Fruit fly (Drosophila melanogaster): ENCODE measurements around the gene yl.

DNA sequence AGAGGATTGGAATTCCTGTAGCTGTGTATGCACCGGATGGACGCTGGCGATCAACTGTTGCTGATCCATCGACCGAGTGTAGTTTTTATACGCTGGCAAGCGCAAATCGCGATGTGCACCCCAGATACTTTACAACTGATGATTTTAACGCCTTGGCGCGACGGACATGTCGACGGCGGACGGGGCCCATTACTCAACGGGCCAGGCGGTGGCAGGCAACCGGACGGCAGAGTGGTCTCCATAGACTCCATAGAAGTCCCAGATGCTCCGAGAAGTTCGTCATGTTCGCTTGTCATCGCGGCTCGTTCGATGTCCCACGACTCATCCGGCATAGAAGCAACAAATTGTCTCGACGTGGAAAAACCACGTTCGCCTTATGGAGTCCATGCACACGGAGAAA is 1.1 kb upstream of the yl start, which contains the start of gene CG13403:
- TF ChIP-seq cnc (optimal IDR thresholded peaks at IDR 0.05) (no peak), pad (GFP tag; optimal IDR thresholded peaks at IDR 0.05) (no peak), CG11617 (GFP tag; optimal IDR thresholded peaks at IDR 0.05) (no peak), CG1620 (GFP tag; optimal IDR thresholded peaks at IDR 0.05) (no peak), toe (GFP tag; optimal IDR thresholded peaks at IDR 0.05) (no peak), bab1 (GFP tag; optimal IDR thresholded peaks at IDR 0.05) (no peak), ovo (GFP tag; optimal IDR thresholded peaks at IDR 0.05) (no peak), cic (GFP tag; optimal IDR thresholded peaks at IDR 0.05) (no peak), CG33017 (tag; optimal IDR thresholded peaks at IDR 0.05) (no peak)

All from whole organism, adult.